Fruit fly (Drosophila melanogaster): ENCODE results near the gene bocks.

bocks gene

DNA sequence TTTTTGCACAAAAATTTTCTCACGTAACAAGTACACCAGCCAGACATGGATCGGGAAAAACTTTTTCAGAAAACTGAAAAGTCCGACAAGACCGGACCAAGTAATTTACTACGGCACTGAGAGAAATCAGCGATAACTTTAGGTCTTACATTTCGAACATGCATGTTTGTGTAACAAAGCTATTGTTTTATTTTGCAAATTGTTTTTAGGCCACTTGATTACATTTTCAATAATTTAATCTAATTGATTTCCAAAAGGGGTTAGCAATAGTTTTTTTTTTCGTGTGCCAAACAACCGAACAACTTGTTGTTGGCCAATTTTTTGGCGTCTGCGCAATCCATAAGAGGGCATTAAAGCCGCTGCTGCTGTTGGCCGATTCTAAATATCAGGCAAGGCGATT lies 22.3 kb upstream of the bocks start (continued):
- TF ChIP-seq ac (GFP tag; optimal IDR thresholded peaks at IDR 0.05) (no peak), CG10431 (GFP tag; optimal IDR thresholded peaks at IDR 0.05) (no peak), Dek (tag; optimal IDR thresholded peaks at IDR 0.05) (peak; percentile 16), ems (GFP tag; optimal IDR thresholded peaks at IDR 0.05) (peak; percentile 69), CG12769 (tag; optimal IDR thresholded peaks at IDR 0.05) (peak; percentile 69), ap (GFP tag; IDR thresholded peaks at IDR 0.05) (peak; percentile 46; the same call in 1 of the 2 replicates), sens-2 (GFP tag; IDR thresholded peaks at IDR 0.05) (no peak), gcm2 (GFP tag; optimal IDR thresholded peaks at IDR 0.05) (no peak), Xbp1 (GFP tag; optimal IDR thresholded peaks at IDR 0.05) (peak; percentile 70), CG6683 (GFP tag; optimal IDR thresholded peaks at IDR 0.05) (peak; percentile 31), NC2β (GFP tag; optimal IDR thresholded peaks at IDR 0.05) (peak; percentile 14), ftz-f1 (GFP tag; optimal IDR thresholded peaks at IDR 0.05) (no peak), kni (GFP tag; optimal IDR thresholded peaks at IDR 0.05) (no peak), lbe (GFP tag; optimal IDR thresholded peaks at IDR 0.05) (peak; percentile 79), oc (tag; optimal IDR thresholded peaks at IDR 0.05) (no peak), CG8388 (GFP tag; optimal IDR thresholded peaks at IDR 0.05) (peak; percentile 32), CG14050 (GFP tag; IDR thresholded peaks at IDR 0.05) (no peak), tx (GFP tag; optimal IDR thresholded peaks at IDR 0.05) (no peak), abd-A (tag; optimal IDR thresholded peaks at IDR 0.05) (no peak), ranshi (GFP tag; IDR thresholded peaks at IDR 0.05) (peak; percentile 68; the same call in 1 of the 2 replicates), Dbx (GFP tag; IDR thresholded peaks at IDR 0.05) (peak; percentile 58; the same call in 1 of the 3 replicates), CG17328 (GFP tag; IDR thresholded peaks at IDR 0.05) (peak; percentile 65), MBD-R2 (GFP tag; IDR thresholded peaks at IDR 0.05) (peak; percentile 33; the same call in 1 of the 2 replicates), jumu (GFP tag; optimal IDR thresholded peaks at IDR 0.05) (peak; percentile 37), unpg (GFP tag; optimal IDR thresholded peaks at IDR 0.05) (peak; percentile 67), CG13296 (GFP tag; optimal IDR thresholded peaks at IDR 0.05) (peak; percentile 18), Fer3 (tag; optimal IDR thresholded peaks at IDR 0.05) (peak; percentile 62), CG4707 (GFP tag; optimal IDR thresholded peaks at IDR 0.05) (no peak), corto (GFP tag; optimal IDR thresholded peaks at IDR 0.05) (peak; percentile 66), CG43689 (GFP tag; IDR thresholded peaks at IDR 0.05) (no peak), pum (GFP tag; optimal IDR thresholded peaks at IDR 0.05) (peak; percentile 45), tup (GFP tag; optimal IDR thresholded peaks at IDR 0.05) (peak; percentile 3), CG12071 (GFP tag; optimal IDR thresholded peaks at IDR 0.05) (peak; percentile 67), CG11456 (GFP tag; IDR thresholded peaks at IDR 0.05) (no peak; the same call in 2 of the 3 replicates), nom (GFP tag; optimal IDR thresholded peaks at IDR 0.05) (no peak), Neu2 (GFP tag; optimal IDR thresholded peaks at IDR 0.05; ENCODE audit: borderline replicate concordance) (no peak), Bteb2 (GFP tag; optimal IDR thresholded peaks at IDR 0.05) (peak; percentile 40), hth (optimal IDR thresholded peaks at IDR 0.05) (no peak), B-H1 (GFP tag; IDR thresholded peaks at IDR 0.05) (peak; percentile 52; the same call in 2 of the 3 replicates), Atf3 (GFP tag; optimal IDR thresholded peaks at IDR 0.05) (peak; percentile 21), Hr78 (GFP tag; optimal IDR thresholded peaks at IDR 0.05) (no peak), Gsc (GFP tag; IDR thresholded peaks at IDR 0.05) (no peak), Hr51 (GFP tag; optimal IDR thresholded peaks at IDR 0.05) (peak; percentile 30 to 72), CG12299 (tag; optimal IDR thresholded peaks at IDR 0.05) (no peak), Antp (GFP tag; optimal IDR thresholded peaks at IDR 0.05) (peak; percentile 58), Nf-YB (GFP tag; optimal IDR thresholded peaks at IDR 0.05) (peak; percentile 9), Asciz (GFP tag; optimal IDR thresholded peaks at IDR 0.05) (peak; percentile 52), gce (GFP tag; IDR thresholded peaks at IDR 0.05) (no peak), CG10147 (GFP tag; optimal IDR thresholded peaks at IDR 0.05) (peak; percentile 65), CG9727 (GFP tag; optimal IDR thresholded peaks at IDR 0.05) (peak; percentile 55)

Data from whole organism, embryonic.